Fruit fly (Drosophila melanogaster) Kc167 (cell line): ENCODE data around the gene CG11902.

Source experiments
- Sin3A ChIP-seq: fragments of >200 bp; optimal IDR thresholded peaks from 2 replicates; lab custom pipeline; 2018; ENCODE audit warnings: missing external identifiers
- psq ChIP-seq: fragments of >200 bp; optimal IDR thresholded peaks from 2 replicates; lab custom pipeline; 2017; ENCODE audit warnings: missing external identifiers

dm6 chr3R:25384206-25384605, 49.1 kb downstream of the CG11902 start:
- TF ChIP-seq Sin3A (lab: Kevin White, UChicago) (no peak), psq (lab: Kevin White, UChicago) (no peak)
